Worm (Caenorhabditis elegans) whole organism, late embryonic: ENCODE measurements around the gene F45D11.14.
"Not testable (repeated sequence)": the region's sequence is repeated elsewhere in the genome, so short reads cannot be mapped to it uniquely, and the experiment has no call there.

Experiments
- C08G9.2 ChIP-seq: sonication (generic microtip); optimal IDR thresholded peaks from 2 replicates; lab custom pipeline; 2016; ENCODE audit warnings: mild to moderate bottlenecking, missing genetic modification characterization, moderate library complexity, missing compliant biosample characterization
- K02D7.2 ChIP-seq: sonication (generic microtip); optimal IDR thresholded peaks from 2 replicates; lab custom pipeline; 2017; ENCODE audit warnings: mild to moderate bottlenecking, missing genetic modification characterization, missing compliant biosample characterization
- K09A11.1 ChIP-seq: sonication (generic microtip); optimal IDR thresholded peaks from 2 replicates; lab custom pipeline; 2017; ENCODE audit warnings: antibody characterized with exemption, mild to moderate bottlenecking, missing genetic modification characterization, missing compliant biosample characterization; ENCODE audit not compliant: insufficient read depth
- Y22D7AL.16 ChIP-seq: sonication (generic microtip); optimal IDR thresholded peaks from 2 replicates; lab custom pipeline; 2016; ENCODE audit warnings: missing genetic modification characterization, missing compliant biosample characterization
- ahr-1 ChIP-seq: sonication (generic microtip); optimal IDR thresholded peaks from 2 replicates; lab custom pipeline; 2016; ENCODE audit warnings: missing genetic modification characterization, missing compliant biosample characterization
- ceh-18 ChIP-seq: sonication (generic microtip); optimal IDR thresholded peaks from 2 replicates; lab custom pipeline; 2016; ENCODE audit warnings: missing genetic modification characterization, missing compliant biosample characterization
- ceh-19 ChIP-seq: fragments of 200-800 bp; sonication (Bioruptor generic); optimal IDR thresholded peaks from 2 replicates; lab custom pipeline; 2018; ENCODE audit warnings: mild to moderate bottlenecking, missing genetic modification characterization, missing compliant biosample characterization
- ceh-22 ChIP-seq: sonication (generic microtip); optimal IDR thresholded peaks from 2 replicates; lab custom pipeline; 2017; ENCODE audit warnings: missing biosample characterization, missing genetic modification characterization
- ceh-24 ChIP-seq: sonication (generic microtip); optimal IDR thresholded peaks from 2 replicates; lab custom pipeline; 2016; ENCODE audit warnings: mild to moderate bottlenecking, missing genetic modification characterization, missing compliant biosample characterization
- ceh-31 ChIP-seq: sonication (generic microtip); optimal IDR thresholded peaks from 2 replicates; lab custom pipeline; 2016; ENCODE audit warnings: missing genetic modification characterization, missing compliant biosample characterization
- ceh-34 ChIP-seq: sonication (generic microtip); optimal IDR thresholded peaks from 2 replicates; lab custom pipeline; 2016; ENCODE audit warnings: mild to moderate bottlenecking, missing genetic modification characterization, missing compliant biosample characterization
- ceh-6 ChIP-seq: fragments of 200-800 bp; sonication (Bioruptor generic); optimal IDR thresholded peaks from 2 replicates; lab custom pipeline; 2018; ENCODE audit warnings: mild to moderate bottlenecking, missing genetic modification characterization, missing compliant biosample characterization
- ceh-9 ChIP-seq: sonication (generic microtip); optimal IDR thresholded peaks from 2 replicates; lab custom pipeline; 2016; ENCODE audit warnings: mild to moderate bottlenecking, missing genetic modification characterization, inconsistent platforms, missing compliant biosample characterization
- che-1 ChIP-seq: sonication (generic microtip); optimal IDR thresholded peaks from 2 replicates; lab custom pipeline; 2016; ENCODE audit warnings: mild to moderate bottlenecking, missing genetic modification characterization, missing compliant biosample characterization
- dve-1 ChIP-seq: sonication (generic microtip); optimal IDR thresholded peaks from 2 replicates; lab custom pipeline; 2017; ENCODE audit warnings: antibody characterized with exemption, mild to moderate bottlenecking, missing genetic modification characterization, missing compliant biosample characterization
- elt-2 ChIP-seq: sonication (generic microtip); optimal IDR thresholded peaks from 2 replicates; lab custom pipeline; 2016; ENCODE audit warnings: missing genetic modification reagents, missing genetic modification characterization, missing compliant biosample characterization
- eyg-1 ChIP-seq: sonication (generic microtip); optimal IDR thresholded peaks from 2 replicates; lab custom pipeline; 2016; ENCODE audit warnings: missing genotype, missing genetic modification characterization, missing compliant biosample characterization
- fkh-10 ChIP-seq: fragments of 150-350 bp; optimal IDR thresholded peaks from 2 replicates; lab custom pipeline; 2014; ENCODE audit warnings: missing biosample characterization, missing genetic modification reagents, missing genetic modification characterization
- hlh-15 ChIP-seq: sonication (generic microtip); optimal IDR thresholded peaks from 2 replicates; lab custom pipeline; 2016; ENCODE audit warnings: missing genetic modification characterization, missing compliant biosample characterization
- hlh-6 ChIP-seq: sonication (generic microtip); optimal IDR thresholded peaks from 2 replicates; lab custom pipeline; 2016; ENCODE audit warnings: missing genotype, missing genetic modification characterization, missing compliant biosample characterization
- madf-2 ChIP-seq: sonication (generic microtip); optimal IDR thresholded peaks from 2 replicates; lab custom pipeline; 2017; ENCODE audit warnings: missing genetic modification characterization, missing compliant biosample characterization
- mec-3 ChIP-seq: sonication (generic microtip); optimal IDR thresholded peaks from 2 replicates; lab custom pipeline; 2016; ENCODE audit warnings: borderline replicate concordance, missing genetic modification characterization, missing compliant biosample characterization
- npax-4 ChIP-seq: sonication (generic microtip); optimal IDR thresholded peaks from 2 replicates; lab custom pipeline; 2016; ENCODE audit warnings: missing genetic modification characterization, missing compliant biosample characterization
- odd-2 ChIP-seq: sonication (generic microtip); optimal IDR thresholded peaks from 2 replicates; lab custom pipeline; 2017; ENCODE audit warnings: antibody characterized with exemption, mild to moderate bottlenecking, missing genetic modification characterization, missing compliant biosample characterization
- pat-9 ChIP-seq: fragments of 200-800 bp; sonication (Bioruptor generic); optimal IDR thresholded peaks from 2 replicates; lab custom pipeline; 2018; ENCODE audit warnings: mild to moderate bottlenecking, missing genetic modification characterization, moderate library complexity, missing compliant biosample characterization
- pha-2 ChIP-seq: sonication (generic microtip); optimal IDR thresholded peaks from 2 replicates; lab custom pipeline; 2017; ENCODE audit warnings: mild to moderate bottlenecking, missing genetic modification characterization, missing compliant biosample characterization
- sdc-2 ChIP-seq: sonication (generic microtip); optimal IDR thresholded peaks from 2 replicates; lab custom pipeline; 2016; ENCODE audit warnings: missing genotype, missing genetic modification characterization, missing compliant biosample characterization
- sox-4 ChIP-seq: sonication (generic microtip); optimal IDR thresholded peaks from 2 replicates; lab custom pipeline; 2017; ENCODE audit warnings: mild to moderate bottlenecking, missing genetic modification characterization, inconsistent platforms, missing compliant biosample characterization
- unc-3 ChIP-seq, 2 experiments: fragments of 200-800 bp in 1 of 2; sonication (Bioruptor generic) in 1 of 2; sonication (generic microtip) in 1 of 2; conservative IDR thresholded peaks in 1 of 2; optimal IDR thresholded peaks in 1 of 2; 2 replicates each; pipeline versions ENCODE4 v1.3.6 to Lab custom; 2016 to 2022; ENCODE audit warnings: missing compliant biosample characterization in 2 of 2, missing genetic modification characterization in 2 of 2, missing genetic modification reagents in 1 of 2
- unc-55 ChIP-seq: sonication (generic microtip); optimal IDR thresholded peaks from 2 replicates; lab custom pipeline; 2017; ENCODE audit warnings: missing biosample characterization, missing genetic modification reagents, missing genetic modification characterization
- unc-86 ChIP-seq: sonication (generic microtip); optimal IDR thresholded peaks from 2 replicates; lab custom pipeline; 2016; ENCODE audit warnings: missing genetic modification characterization, missing compliant biosample characterization
- zip-5 ChIP-seq: sonication (generic microtip); optimal IDR thresholded peaks from 2 replicates; lab custom pipeline; 2016; ENCODE audit warnings: missing genetic modification characterization, missing compliant biosample characterization
- ztf-16 ChIP-seq: sonication (generic microtip); optimal IDR thresholded peaks from 2 replicates; lab custom pipeline; 2017; ENCODE audit warnings: missing genetic modification characterization, missing compliant biosample characterization

Gene F45D11.14

ce11 chrII:972850-973249, 33.4 kb downstream of the F45D11.14 start, which contains the start of gene C32B5.15:
C32B5.15 (minus strand) TSS chrII:972950.
- no peak for TF ChIP-seq fkh-10 (GFP tag; lab: Kevin White, UChicago)
- no peak for TF ChIP-seq ahr-1
- TF ChIP-seq che-1 (tag; lab: Kevin White, UChicago) = no peak
- no peak for TF ChIP-seq ceh-18 (tag; lab: Kevin White, UChicago)
- TF ChIP-seq ceh-31 (tag; lab: Kevin White, UChicago) = no peak
- no peak for TF ChIP-seq eyg-1 (tag; lab: Kevin White, UChicago)
- TF ChIP-seq madf-2 = no peak
- no peak for TF ChIP-seq unc-55 (GFP tag; lab: Kevin White, UChicago)
- TF ChIP-seq K09A11.1 (tag; lab: Kevin White, UChicago) = no peak
- TF ChIP-seq sdc-2 = no peak
- no peak for TF ChIP-seq unc-3 (GFP tag; conservative IDR thresholded peaks at IDR 0.05; lab: Robert Waterston, UW)
- no peak for TF ChIP-seq unc-3 (tag; optimal IDR thresholded peaks at IDR 0.05; lab: Kevin White, UChicago)

DNA sequence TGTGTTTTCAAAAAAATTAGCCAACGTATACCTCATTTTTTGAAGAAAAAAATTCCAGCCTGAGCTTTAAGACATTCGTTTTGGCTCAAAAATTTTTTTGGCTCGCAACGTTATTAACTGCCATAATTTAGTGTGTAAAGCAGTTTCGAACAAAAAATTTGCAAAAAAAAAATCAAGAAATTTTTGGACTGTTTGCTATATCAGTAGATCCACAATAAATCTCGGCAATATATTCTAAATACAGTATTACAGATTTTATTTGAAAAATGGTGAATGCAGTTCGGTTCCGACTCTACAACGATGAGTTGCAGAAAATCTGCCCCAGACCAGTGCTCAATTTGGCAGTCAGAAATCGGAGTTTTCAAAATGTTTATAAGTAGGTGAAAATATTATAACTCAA, 38.2 kb downstream of the F45D11.14 start, which contains the start of gene C32B5.6:
Gene C32B5.6, plus strand, starts transcription at position 301 of the 400 bp plus-strand sequence.
- TF ChIP-seq C08G9.2, elt-2, ceh-24 (tag; lab: Kevin White, UChicago): not testable (repeated sequence)

- TF ChIP-seq ceh-34; hlh-6 (tag; lab: Kevin White, UChicago); K02D7.2: not testable (repeated sequence)
Observed at ce11 chrII:966962-967361, 39.3 kb downstream of the F45D11.14 start, which contains the start of gene fbxc-18. fbxc-18 (minus strand) TSS chrII:967062.

ce11 chrII:961961-962360, 44.3 kb downstream of the F45D11.14 start, which contains the start of gene C32B5.13:
C32B5.13 (minus strand) TSS chrII:962061.
- TF ChIP-seq ceh-6 (GFP tag; lab: Kevin White, UChicago) (no peak), odd-2 (no peak), dve-1 (tag; lab: Kevin White, UChicago) (no peak), unc-86 (tag; lab: Kevin White, UChicago) (no peak), C08G9.2 (tag; lab: Kevin White, UChicago) (no peak), ztf-16 (tag; lab: Kevin White, UChicago) (no peak), ceh-9 (tag; lab: Kevin White, UChicago) (no peak), unc-55 (GFP tag; lab: Kevin White, UChicago) (no peak), Y22D7AL.16 (tag; lab: Kevin White, UChicago) (no peak), hlh-6 (tag; lab: Kevin White, UChicago) (no peak), ceh-19 (no peak), pat-9 (tag; lab: Kevin White, UChicago) (no peak), mec-3 (tag; lab: Kevin White, UChicago) (no peak), npax-4 (no peak)
- TF ChIP-seq, all 69 proteins: peak for 0

DNA sequence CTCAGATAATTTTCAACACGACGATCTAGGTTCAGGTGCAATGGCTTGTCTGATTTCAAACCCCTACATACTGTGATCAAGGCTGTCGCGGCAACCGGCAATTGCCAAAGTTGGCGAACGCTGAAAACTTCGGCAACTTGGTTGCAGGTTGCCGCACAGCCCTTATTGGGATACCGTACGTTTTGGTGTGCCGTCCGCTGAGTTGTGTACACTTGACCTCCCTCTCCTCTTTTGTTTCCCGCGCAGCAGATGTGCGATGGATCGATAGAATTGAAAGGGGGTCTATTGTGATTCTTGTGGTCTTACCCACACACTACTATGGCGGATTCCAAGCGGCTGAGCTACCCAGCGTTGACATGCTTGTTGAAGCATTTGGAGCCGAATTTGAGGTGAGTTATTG, 46.1 kb downstream of the F45D11.14 start, which contains the start of the genes C32B5.18 and C32B5.7:
Gene C32B5.18, plus strand, starts transcription at position 301 of the 400 bp plus-strand sequence.
Gene C32B5.7, plus strand, starts transcription at position 311 of the 400 bp plus-strand sequence.
- TF ChIP-seq sox-4 = no peak
- TF ChIP-seq ceh-19 = no peak
- no peak for TF ChIP-seq ceh-22 (tag; lab: Kevin White, UChicago)
- TF ChIP-seq pha-2 (tag; lab: Kevin White, UChicago) = no peak
- no peak for TF ChIP-seq mec-3 (tag; lab: Kevin White, UChicago)
- TF ChIP-seq zip-5 (tag; lab: Kevin White, UChicago) = no peak
- TF ChIP-seq hlh-15 (tag; lab: Kevin White, UChicago) = no peak
